Worm (Caenorhabditis elegans) whole organism, early embryonic: ENCODE data around the gene W06E11.1.

Experiments
- B0310.2 ChIP-seq: sonication (generic microtip); optimal IDR thresholded peaks from 2 replicates; lab custom pipeline; 2016; ENCODE audit warnings: mild to moderate bottlenecking, missing genetic modification characterization, missing compliant biosample characterization
- F13C5.2 ChIP-seq: sonication (generic microtip); optimal IDR thresholded peaks from 2 replicates; lab custom pipeline; 2017; ENCODE audit warnings: mild to moderate bottlenecking, missing genetic modification characterization, inconsistent platforms, missing compliant biosample characterization
- aly-1 ChIP-seq: sonication (generic microtip); optimal IDR thresholded peaks from 2 replicates; lab custom pipeline; 2016; ENCODE audit warnings: missing genetic modification characterization, missing compliant biosample characterization
- ama-1 ChIP-seq: fragments of 150-350 bp; optimal IDR thresholded peaks from 2 replicates; lab custom pipeline; 2014
- ceh-13 ChIP-seq: fragments of 200-800 bp; sonication (Bioruptor generic); optimal IDR thresholded peaks from 2 replicates; lab custom pipeline; 2018; ENCODE audit warnings: mild to moderate bottlenecking, missing genetic modification characterization, missing compliant biosample characterization
- ceh-36 ChIP-seq: sonication (generic microtip); optimal IDR thresholded peaks from 2 replicates; lab custom pipeline; 2016; ENCODE audit warnings: missing genetic modification characterization, inconsistent platforms, missing compliant biosample characterization
- ets-7 ChIP-seq: sonication (generic microtip); optimal IDR thresholded peaks from 2 replicates; lab custom pipeline; 2016; ENCODE audit warnings: missing genotype, missing genetic modification characterization, missing compliant biosample characterization
- flt-1 ChIP-seq: fragments of 200-800 bp; sonication (Bioruptor generic); IDR thresholded peaks from 2 replicates; pipeline ENCODE4 v1.3.6; 2022; ENCODE audit warnings: missing genetic modification characterization, missing compliant biosample characterization
- hmbx-1 ChIP-seq: sonication (generic microtip); optimal IDR thresholded peaks from 2 replicates; lab custom pipeline; 2016; ENCODE audit warnings: mild to moderate bottlenecking, missing genetic modification characterization, missing compliant biosample characterization
- hmg-4 ChIP-seq: fragments of 200-800 bp; sonication (Bioruptor generic); optimal IDR thresholded peaks from 2 replicates; lab custom pipeline; 2018; ENCODE audit warnings: mild to moderate bottlenecking, missing genetic modification characterization, missing compliant biosample characterization
- hnd-1 ChIP-seq: sonication (generic microtip); optimal IDR thresholded peaks from 2 replicates; lab custom pipeline; 2016; ENCODE audit warnings: missing genetic modification characterization, missing compliant biosample characterization
- pes-1 ChIP-seq: fragments of 200-800 bp; sonication (Bioruptor generic); IDR thresholded peaks from 2 replicates; pipeline ENCODE4 v1.3.6; 2022; ENCODE audit warnings: missing genetic modification reagents, missing genetic modification characterization, missing compliant biosample characterization
- scrt-1 ChIP-seq: fragments of 200-800 bp; sonication (Bioruptor generic); IDR thresholded peaks from 2 replicates; pipeline ENCODE4 v1.3.6; 2022; ENCODE audit warnings: missing genetic modification characterization, missing compliant biosample characterization
- sea-1 ChIP-seq: fragments of 200-800 bp; sonication (Bioruptor generic); conservative IDR thresholded peaks from 2 replicates; pipeline ENCODE4 v1.3.6; 2022; ENCODE audit warnings: missing genetic modification characterization, missing compliant biosample characterization
- tbx-11 ChIP-seq: fragments of 200-800 bp; sonication (Bioruptor generic); IDR thresholded peaks from 2 replicates; pipeline ENCODE4 v1.3.6; 2022; ENCODE audit warnings: missing genetic modification characterization, missing compliant biosample characterization
- tbx-37 ChIP-seq: fragments of 200-800 bp; sonication (Bioruptor generic); conservative IDR thresholded peaks from 2 replicates; pipeline ENCODE4 v1.3.6; 2022; ENCODE audit warnings: missing genetic modification reagents, missing genetic modification characterization, missing compliant biosample characterization
- tra-4 ChIP-seq: sonication (generic microtip); optimal IDR thresholded peaks from 2 replicates; lab custom pipeline; 2017; ENCODE audit warnings: missing genetic modification characterization, missing compliant biosample characterization

Gene W06E11.1

DNA sequence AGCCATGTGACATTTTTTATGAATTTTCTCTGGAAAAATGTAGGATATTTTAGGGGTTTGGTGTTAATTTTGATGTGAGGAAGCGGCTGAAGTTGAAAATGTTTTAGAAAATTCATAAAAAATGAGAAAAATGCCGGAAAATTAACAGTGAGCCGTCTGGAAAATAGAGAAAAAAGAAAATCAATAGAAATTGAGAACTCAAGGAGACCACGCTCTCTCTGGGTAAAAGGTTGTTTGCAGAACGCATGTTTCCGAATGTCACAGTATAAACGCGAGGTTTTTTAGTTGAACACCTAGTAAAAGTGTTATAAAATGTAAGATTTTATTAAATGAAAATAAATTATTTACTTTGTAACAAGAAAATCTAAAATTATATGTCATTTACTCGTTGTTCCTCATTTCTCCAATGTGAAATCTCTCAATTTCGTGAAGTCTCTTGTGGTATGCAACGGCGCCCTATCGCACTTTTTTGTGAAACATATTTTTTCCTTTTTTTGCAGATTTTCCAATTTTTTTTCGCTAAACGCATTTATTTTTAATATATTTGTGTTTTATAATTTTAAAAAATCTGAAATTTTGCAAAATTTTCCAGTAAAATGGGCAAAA is 1.6 kb upstream of the W06E11.1 start, which contains the start of the genes tag-266 and tag-267:
TSS of gene tag-266 (minus strand) at position 29 of the 606 bp plus-strand sequence.
TSS of gene tag-267 (plus strand) at position 593 of the 606 bp plus-strand sequence.
- peak; percentile 71 for TF ChIP-seq tbx-11 (GFP tag; lab: Robert Waterston, UW)
- TF ChIP-seq tbx-37: peak; percentile 58
- no peak for TF ChIP-seq ama-1
- peak; percentile 18 for TF ChIP-seq tra-4 (tag; lab: Kevin White, UChicago)
- peak; percentile 35; the same call in 1 of the 2 replicates for TF ChIP-seq flt-1
- TF ChIP-seq pes-1: peak; percentile 78
- TF ChIP-seq B0310.2: peak; percentile 59
- TF ChIP-seq aly-1: no peak
- TF ChIP-seq hmbx-1 (tag; lab: Kevin White, UChicago): peak; percentile 56
- no peak for TF ChIP-seq scrt-1
- TF ChIP-seq ceh-13 (GFP tag; lab: Kevin White, UChicago): peak; percentile 40
- TF ChIP-seq sea-1 (GFP tag; lab: Robert Waterston, UW): no peak
- TF ChIP-seq F13C5.2 (tag; lab: Kevin White, UChicago): peak; percentile 87
- no peak for TF ChIP-seq hmg-4 (GFP tag; lab: Kevin White, UChicago)
- peak; percentile 63 for TF ChIP-seq hnd-1 (tag; lab: Kevin White, UChicago)
- no peak for TF ChIP-seq ceh-36 (tag; lab: Kevin White, UChicago)
- no peak for TF ChIP-seq ets-7 (tag; lab: Kevin White, UChicago)

DNA sequence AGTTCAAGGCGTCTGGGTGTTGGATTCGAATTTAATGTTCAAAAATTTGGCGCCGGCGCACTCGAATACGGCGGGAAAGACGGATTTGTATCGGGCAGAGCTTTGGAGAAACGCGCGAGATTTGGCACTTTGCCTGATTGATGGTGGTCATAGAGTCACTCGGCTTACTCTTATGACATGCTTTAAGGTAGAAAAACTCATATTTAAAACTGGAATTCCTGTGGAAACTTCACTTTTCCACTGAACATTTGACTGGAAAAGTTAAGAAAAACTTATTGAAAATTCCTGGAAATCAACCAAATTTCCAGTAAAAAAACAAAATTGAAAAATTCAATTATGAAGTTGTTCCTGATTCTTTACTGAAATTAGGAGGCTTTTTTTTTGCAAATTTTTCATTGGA is 2.8 kb downstream of the W06E11.1 start:
- TF ChIP-seq sea-1 (GFP tag; lab: Robert Waterston, UW) (no peak), ceh-13 (GFP tag; lab: Kevin White, UChicago) (no peak), aly-1 (no peak), F13C5.2 (tag; lab: Kevin White, UChicago) (no peak), hmg-4 (GFP tag; lab: Kevin White, UChicago) (no peak), ets-7 (tag; lab: Kevin White, UChicago) (no peak), ceh-36 (tag; lab: Kevin White, UChicago) (no peak), tra-4 (tag; lab: Kevin White, UChicago) (no peak), tbx-11 (GFP tag; lab: Robert Waterston, UW) (no peak), hmbx-1 (tag; lab: Kevin White, UChicago) (no peak), hnd-1 (tag; lab: Kevin White, UChicago) (no peak), flt-1 (no peak)

DNA sequence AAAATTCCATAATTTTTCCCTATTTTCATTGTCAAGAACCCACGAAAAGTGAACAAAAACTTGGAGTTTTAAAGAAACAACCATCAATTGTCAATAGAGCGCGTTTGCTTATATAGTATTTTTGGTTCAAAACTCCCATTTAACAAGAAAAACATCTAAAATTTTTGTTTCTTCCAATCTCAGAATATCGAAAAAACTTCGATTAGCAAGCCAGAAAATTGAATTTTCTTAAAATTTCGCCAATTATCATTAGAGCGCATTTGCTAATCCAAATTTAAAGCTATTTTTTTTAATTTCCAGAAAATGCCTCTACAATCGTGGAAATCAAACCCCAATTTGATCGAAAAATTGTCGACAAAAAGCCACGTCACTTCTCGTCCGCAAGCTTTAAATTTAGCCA is 4.6 kb downstream of the W06E11.1 start, which contains the start of gene orai-1:
TSS of gene orai-1 (plus strand) at position 301 of the 400 bp plus-strand sequence.
- TF ChIP-seq flt-1 (no peak), tra-4 (tag; lab: Kevin White, UChicago) (no peak), scrt-1 (no peak), aly-1 (no peak), ets-7 (tag; lab: Kevin White, UChicago) (no peak), pes-1 (no peak), ceh-36 (tag; lab: Kevin White, UChicago) (no peak), hnd-1 (tag; lab: Kevin White, UChicago) (no peak), ama-1 (no peak), F13C5.2 (tag; lab: Kevin White, UChicago) (no peak), tbx-11 (GFP tag; lab: Robert Waterston, UW) (no peak), sea-1 (GFP tag; lab: Robert Waterston, UW) (no peak), ceh-13 (GFP tag; lab: Kevin White, UChicago) (no peak), B0310.2 (no peak), hmbx-1 (tag; lab: Kevin White, UChicago) (no peak), tbx-37 (no peak), hmg-4 (GFP tag; lab: Kevin White, UChicago) (no peak)

DNA sequence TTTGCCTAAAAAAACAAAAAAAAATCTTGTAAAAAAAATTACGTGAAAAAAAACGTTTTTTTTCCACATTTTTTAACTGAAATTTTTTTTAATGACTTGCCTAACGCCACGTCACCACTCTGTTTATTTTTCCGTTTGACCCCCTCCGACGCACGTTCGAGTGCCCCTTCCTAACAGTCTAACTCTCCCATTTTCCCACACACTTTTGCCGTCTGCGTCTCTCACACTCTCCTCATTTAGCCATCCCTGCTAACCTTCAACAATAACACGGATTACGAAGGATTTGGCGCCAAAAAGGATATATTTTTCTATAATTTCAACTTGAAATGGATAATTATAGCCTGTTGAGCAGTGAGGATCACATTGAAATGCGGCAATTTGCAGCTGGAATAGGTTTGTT is 5.4 kb downstream of the W06E11.1 start:
- TF ChIP-seq ceh-36 (tag; lab: Kevin White, UChicago): no peak

DNA sequence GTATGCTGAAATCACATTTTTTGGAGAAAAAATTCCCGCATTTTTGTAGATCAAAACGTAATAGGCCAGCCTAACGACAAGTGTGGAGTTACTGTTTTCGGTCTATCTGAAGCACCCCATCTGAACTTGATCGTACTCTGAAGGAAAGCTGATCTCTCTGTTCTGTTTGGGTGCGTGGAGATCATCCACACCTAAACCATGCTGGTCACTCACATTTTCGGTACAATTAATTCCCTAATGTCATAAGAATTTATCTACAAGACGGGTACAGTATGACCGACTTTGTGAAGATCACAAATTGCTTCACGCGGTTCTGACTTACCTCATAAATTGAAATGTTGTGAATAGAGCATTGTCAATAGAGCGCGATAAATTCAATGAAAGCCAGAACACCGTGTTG is 8.1 kb downstream of the W06E11.1 start:
- no peak for TF ChIP-seq tbx-11 (GFP tag; lab: Robert Waterston, UW)
- no peak for TF ChIP-seq hmg-4 (GFP tag; lab: Kevin White, UChicago)
- no peak for TF ChIP-seq pes-1
- TF ChIP-seq hmbx-1 (tag; lab: Kevin White, UChicago): no peak
- TF ChIP-seq ceh-36 (tag; lab: Kevin White, UChicago): no peak
- no peak for TF ChIP-seq scrt-1
- TF ChIP-seq ets-7 (tag; lab: Kevin White, UChicago): no peak
- TF ChIP-seq hnd-1 (tag; lab: Kevin White, UChicago): no peak

DNA sequence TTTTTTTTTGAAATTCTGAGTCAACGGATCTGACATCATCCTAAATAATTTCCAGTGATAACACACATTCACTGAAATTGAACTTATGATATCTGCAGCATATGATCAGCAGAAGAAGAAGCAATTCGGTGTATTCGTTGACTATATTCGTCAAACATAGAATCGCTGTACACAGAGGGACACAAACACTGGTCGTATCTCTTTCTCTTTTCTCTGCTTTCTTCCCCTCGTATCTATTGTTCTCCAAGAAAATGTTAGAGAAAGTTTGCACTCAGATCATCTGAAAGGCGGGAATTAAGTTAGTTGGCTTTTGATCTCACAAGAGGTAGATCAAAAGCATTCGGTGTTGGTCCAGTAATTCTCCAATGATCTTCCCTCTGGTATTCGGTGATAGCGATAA is 8.7 kb downstream of the W06E11.1 start:
- TF ChIP-seq ama-1 (no peak), sea-1 (GFP tag; lab: Robert Waterston, UW) (no peak), hmg-4 (GFP tag; lab: Kevin White, UChicago) (no peak), scrt-1 (no peak)

DNA sequence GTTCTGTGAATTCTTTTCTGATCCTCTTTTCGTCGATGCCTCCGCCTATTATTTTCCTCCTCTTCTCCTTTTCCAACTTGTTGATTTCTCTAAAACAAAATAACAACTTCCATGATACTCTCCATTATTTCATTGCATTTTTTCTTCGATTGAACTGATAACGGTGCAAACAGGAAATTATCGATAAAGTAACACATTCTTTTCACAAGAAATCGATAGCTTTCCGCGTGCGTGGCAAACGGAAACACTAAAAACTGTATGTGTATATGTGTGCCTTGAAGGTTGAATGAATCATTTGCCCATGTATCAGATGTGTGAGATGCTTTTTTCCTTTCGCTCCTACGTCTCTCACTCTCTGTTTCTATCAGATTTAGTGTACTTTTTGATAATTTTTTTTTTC is 9.7 kb downstream of the W06E11.1 start:
- no peak for TF ChIP-seq ceh-13 (GFP tag; lab: Kevin White, UChicago)

DNA sequence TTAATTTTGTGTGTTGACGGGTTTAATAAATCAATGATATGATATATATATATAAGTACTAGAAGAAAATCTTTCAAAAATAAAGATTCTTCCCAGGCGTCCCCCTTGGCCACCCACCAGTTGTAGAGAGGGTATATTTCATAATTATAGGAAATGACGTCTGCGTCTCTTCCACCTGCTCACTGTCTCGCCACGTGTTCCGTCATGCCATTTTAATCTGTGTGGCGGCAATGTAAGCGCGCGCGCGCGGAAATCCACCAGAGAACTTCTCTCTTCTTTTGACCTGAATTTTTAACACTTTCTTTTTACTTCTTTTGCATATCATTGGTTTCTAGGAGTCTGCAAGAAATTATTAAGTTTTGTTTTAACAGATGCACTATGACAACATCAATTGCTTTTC is 12.5 kb downstream of the W06E11.1 start:
- TF ChIP-seq B0310.2 (no peak), scrt-1 (no peak), F13C5.2 (tag; lab: Kevin White, UChicago) (no peak), ceh-13 (GFP tag; lab: Kevin White, UChicago) (no peak), ama-1 (no peak), ets-7 (tag; lab: Kevin White, UChicago) (no peak), hnd-1 (tag; lab: Kevin White, UChicago) (no peak)
